Worm (Caenorhabditis elegans) whole organism, L1 larva: ENCODE measurements around the gene Y5F2A.4.

Experiments
- C34B4.2 ChIP-seq: sonication (generic microtip); optimal IDR thresholded peaks from 2 replicates; lab custom pipeline; 2017; ENCODE audit warnings: mild to moderate bottlenecking, missing genetic modification characterization, missing compliant biosample characterization
- ama-1 ChIP-seq: fragments of 150-350 bp; optimal IDR thresholded peaks from 2 replicates; lab custom pipeline; 2014
- blmp-1 ChIP-seq: fragments of 150-350 bp; optimal IDR thresholded peaks from 2 replicates; lab custom pipeline; 2014; ENCODE audit warnings: missing biosample characterization, missing genetic modification characterization
- egl-27 ChIP-seq, 2 experiments: fragments of 150-350 bp in 1 of 2; sonication (generic microtip); optimal IDR thresholded peaks; 3 replicates each; lab custom pipeline; 2017 to 2018; ENCODE audit warnings: missing biosample characterization in 2 of 2, missing genetic modification characterization in 2 of 2, missing genetic modification reagents in 2 of 2
- fkh-10 ChIP-seq: sonication (generic microtip); optimal IDR thresholded peaks from 2 replicates; lab custom pipeline; 2017; ENCODE audit warnings: missing biosample characterization, missing genetic modification reagents, missing genetic modification characterization
- lin-15B ChIP-seq: fragments of 150-350 bp; sonication (generic microtip); optimal IDR thresholded peaks from 3 replicates; lab custom pipeline; 2014; ENCODE audit warnings: missing biosample characterization, missing genetic modification characterization
- nhr-237 ChIP-seq: fragments of 150-350 bp; optimal IDR thresholded peaks from 2 replicates; lab custom pipeline; 2014; ENCODE audit warnings: missing biosample characterization, missing genetic modification characterization
- nhr-28 ChIP-seq: fragments of 150-350 bp; optimal IDR thresholded peaks from 2 replicates; lab custom pipeline; 2014; ENCODE audit warnings: missing biosample characterization, missing genetic modification characterization
- nhr-47 ChIP-seq: sonication (generic microtip); optimal IDR thresholded peaks from 2 replicates; lab custom pipeline; 2016; ENCODE audit warnings: mild to moderate bottlenecking, missing genetic modification characterization, moderate library complexity, missing compliant biosample characterization
- nhr-71 ChIP-seq: sonication (generic microtip); optimal IDR thresholded peaks from 2 replicates; lab custom pipeline; 2016; ENCODE audit warnings: mild to moderate bottlenecking, missing genetic modification characterization, moderate library complexity, missing compliant biosample characterization
- nhr-77 ChIP-seq: fragments of 150-350 bp; optimal IDR thresholded peaks from 2 replicates; lab custom pipeline; 2014; ENCODE audit warnings: missing biosample characterization, missing genetic modification characterization
- pag-3 ChIP-seq: sonication (generic microtip); optimal IDR thresholded peaks from 2 replicates; lab custom pipeline; 2017; ENCODE audit warnings: missing genetic modification characterization, mild to moderate bottlenecking, missing compliant biosample characterization, antibody characterized with exemption, borderline replicate concordance; ENCODE audit not compliant: insufficient read depth
- snpc-4 ChIP-seq: fragments of 150-350 bp; optimal IDR thresholded peaks from 2 replicates; lab custom pipeline; 2014; ENCODE audit warnings: missing biosample characterization, missing genetic modification characterization
- sox-4 ChIP-seq: sonication (generic microtip); optimal IDR thresholded peaks from 2 replicates; lab custom pipeline; 2016; ENCODE audit warnings: missing genetic modification characterization, missing compliant biosample characterization

ce11 chrIV:11094974-11095373 is 16.6 kb upstream of the Y5F2A.4 start, which contains the start of gene M7.8:
- TF ChIP-seq egl-27 (tag; optimal IDR thresholded peaks at IDR 0.05; lab: Kevin White, UChicago): no peak
- TF ChIP-seq snpc-4 (tag; lab: Kevin White, UChicago): no peak
- no peak for TF ChIP-seq C34B4.2 (tag; lab: Kevin White, UChicago)
- no peak for TF ChIP-seq nhr-237
- no peak for TF ChIP-seq blmp-1 (tag; lab: Kevin White, UChicago)
- TF ChIP-seq nhr-77 (tag; lab: Kevin White, UChicago): no peak
- TF ChIP-seq pag-3 (tag; lab: Kevin White, UChicago): no peak
- no peak for TF ChIP-seq nhr-71 (tag; lab: Kevin White, UChicago)
- TF ChIP-seq ama-1 (lab: Kevin White, UChicago): no peak
- no peak for TF ChIP-seq nhr-28 (tag; lab: Kevin White, UChicago)
- peak; percentile 78 for TF ChIP-seq fkh-10 (GFP tag; lab: Kevin White, UChicago)
- no peak for TF ChIP-seq sox-4 (tag; lab: Kevin White, UChicago)
- TF ChIP-seq nhr-47 (tag; lab: Kevin White, UChicago): peak; percentile 18
- TF ChIP-seq lin-15B: no peak
